Fruit fly (Drosophila melanogaster) S2 (cell line): ENCODE measurements around the gene CG2701.
A peak's percentile ranks its signal among the peaks of the same experiment; 100 is the strongest.

Experiments
- CG8478 ChIP-seq: fragments of >200 bp; optimal IDR thresholded peaks from 2 replicates; lab custom pipeline; 2018
- CTCF ChIP-seq, 2 experiments: fragments of >200 bp; optimal IDR thresholded peaks; 2 replicates each; lab custom pipeline; 2018

The CG2701 gene

dm6 chrX:2707377-2708090 lies 12.6 kb downstream of the CG2701 start, which contains the start of gene CG2680:
Gene CG2680, minus strand, starts transcription at chrX:2707427.
- TF ChIP-seq CTCF (optimal IDR thresholded peaks at IDR 0.05; lab: Kevin White, UChicago) (no peak), CG8478 (lab: Kevin White, UChicago) (no peak)

dm6 chrX:2704134-2704773 lies 15.9 kb downstream of the CG2701 start, which contains the start of gene eIF2Bbeta:
Gene eIF2Bbeta, plus strand, starts transcription at chrX:2704571.
- TF ChIP-seq CTCF (optimal IDR thresholded peaks at IDR 0.05; lab: Kevin White, UChicago) (no peak), CG8478 (lab: Kevin White, UChicago) (no peak)

dm6 chrX:2703693-2704092 lies 16.4 kb downstream of the CG2701 start, which contains the start of gene Ugalt:
Gene Ugalt, minus strand, starts transcription at chrX:2703852.
- TF ChIP-seq CG8478 (lab: Kevin White, UChicago): no peak
- TF ChIP-seq CTCF (optimal IDR thresholded peaks at IDR 0.05; lab: Kevin White, UChicago): no peak

- TF ChIP-seq CG8478 (lab: Kevin White, UChicago) (no peak), CTCF (optimal IDR thresholded peaks at IDR 0.05; lab: Kevin White, UChicago) (no peak)
These were observed 21.8 kb downstream of the CG2701 start, which contains the start of the genes Spg7 and Lint-O for dm6 chrX:2698064-2698894. Gene Spg7, minus strand, starts transcription at chrX:2698211. Gene Lint-O, plus strand, starts transcription at chrX:2698701.

- TF ChIP-seq CTCF (optimal IDR thresholded peaks at IDR 0.05; lab: Kevin White, UChicago) (no peak), CG8478 (lab: Kevin White, UChicago) (no peak)
These were observed 26.3 kb downstream of the CG2701 start, which contains the start of gene dyw for dm6 chrX:2693786-2694185. Gene dyw, minus strand, starts transcription at chrX:2693886.

- TF ChIP-seq CG8478 (lab: Kevin White, UChicago) (no peak), CTCF (optimal IDR thresholded peaks at IDR 0.05; lab: Kevin White, UChicago) (no peak)
These were observed 29.8 kb downstream of the CG2701 start for dm6 chrX:2690376-2690775.

dm6 chrX:2686930-2687329 lies 33.2 kb downstream of the CG2701 start:
- no peak for TF ChIP-seq CTCF (optimal IDR thresholded peaks at IDR 0.05; lab: Kevin White, UChicago)
- TF ChIP-seq CG8478 (lab: Kevin White, UChicago): no peak

- TF ChIP-seq CG8478 (lab: Kevin White, UChicago) (no peak), CTCF (optimal IDR thresholded peaks at IDR 0.05; lab: Kevin White, UChicago) (no peak)
These were observed 34.5 kb downstream of the CG2701 start, which contains the start of gene per for dm6 chrX:2685580-2685979. Gene per, plus strand, starts transcription at chrX:2685580.

- TF ChIP-seq CG8478 (lab: Kevin White, UChicago): no peak
These were observed 35.1 kb downstream of the CG2701 start for dm6 chrX:2685022-2685421.

- TF ChIP-seq CG8478 (lab: Kevin White, UChicago): no peak
- peak; percentile 78 to 86 for TF ChIP-seq CTCF (optimal IDR thresholded peaks at IDR 0.05; lab: Kevin White, UChicago)
These were observed 35.7 kb downstream of the CG2701 start for dm6 chrX:2684442-2684841.

dm6 chrX:2683926-2684325 lies 36.2 kb downstream of the CG2701 start:
- TF ChIP-seq CG8478 (lab: Kevin White, UChicago) (no peak), CTCF (optimal IDR thresholded peaks at IDR 0.05; lab: Kevin White, UChicago) (no peak)

- TF ChIP-seq CTCF (optimal IDR thresholded peaks at IDR 0.05; lab: Kevin White, UChicago): no peak
- TF ChIP-seq CG8478 (lab: Kevin White, UChicago): no peak
These were observed 37.3 kb downstream of the CG2701 start, which contains the start of gene CG2652 for dm6 chrX:2682832-2683231. Gene CG2652, minus strand, starts transcription at chrX:2682932.

- TF ChIP-seq CTCF (optimal IDR thresholded peaks at IDR 0.05; lab: Kevin White, UChicago): no peak
- TF ChIP-seq CG8478 (lab: Kevin White, UChicago): no peak
These were observed 38.5 kb downstream of the CG2701 start, which contains the start of gene HLH3B for dm6 chrX:2681601-2682000. Gene HLH3B, minus strand, starts transcription at chrX:2681723.

dm6 chrX:2677024-2677589 lies 43.0 kb downstream of the CG2701 start:
- no peak for TF ChIP-seq CTCF (optimal IDR thresholded peaks at IDR 0.05; lab: Kevin White, UChicago)
